Fruit fly (Drosophila melanogaster): Measurements from ENCODE around the gene fok.

fok gene

DNA sequence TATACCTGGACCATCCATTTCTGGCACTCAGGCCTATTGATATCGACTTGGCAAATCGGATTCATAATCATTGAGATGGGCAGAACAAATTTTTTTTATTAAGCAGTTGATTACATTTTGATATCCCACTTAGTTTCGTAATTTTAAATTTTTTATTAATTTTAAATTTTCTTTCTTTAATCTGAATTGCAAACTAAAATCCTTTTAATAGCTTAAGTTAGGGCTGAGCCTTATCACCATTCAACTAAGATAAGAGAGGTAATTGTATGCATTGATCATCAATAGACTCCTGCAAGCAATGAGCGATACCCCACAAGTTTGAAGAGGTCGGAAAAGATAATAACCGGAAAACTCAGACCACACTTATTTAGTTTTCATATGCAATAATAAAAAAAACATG lies 19.2 kb upstream of the fok start, which contains the start of gene CG13970:
Gene CG13970 (minus strand): TSS at position 101 of the 400 bp plus-strand sequence.
- no peak for TF ChIP-seq CG8632 (GFP tag; optimal IDR thresholded peaks at IDR 0.05)
- no peak for TF ChIP-seq CG7368 (GFP tag; optimal IDR thresholded peaks at IDR 0.05)
- TF ChIP-seq achi (GFP tag; optimal IDR thresholded peaks at IDR 0.05), result no peak
- TF ChIP-seq CG6276 (GFP tag; optimal IDR thresholded peaks at IDR 0.05), result no peak
- TF ChIP-seq Gug (GFP tag; IDR thresholded peaks at IDR 0.05), result no peak
- TF ChIP-seq pdm3 (GFP tag; optimal IDR thresholded peaks at IDR 0.05), result no peak
- no peak for TF ChIP-seq CG32006 (GFP tag; optimal IDR thresholded peaks at IDR 0.05)

DNA sequence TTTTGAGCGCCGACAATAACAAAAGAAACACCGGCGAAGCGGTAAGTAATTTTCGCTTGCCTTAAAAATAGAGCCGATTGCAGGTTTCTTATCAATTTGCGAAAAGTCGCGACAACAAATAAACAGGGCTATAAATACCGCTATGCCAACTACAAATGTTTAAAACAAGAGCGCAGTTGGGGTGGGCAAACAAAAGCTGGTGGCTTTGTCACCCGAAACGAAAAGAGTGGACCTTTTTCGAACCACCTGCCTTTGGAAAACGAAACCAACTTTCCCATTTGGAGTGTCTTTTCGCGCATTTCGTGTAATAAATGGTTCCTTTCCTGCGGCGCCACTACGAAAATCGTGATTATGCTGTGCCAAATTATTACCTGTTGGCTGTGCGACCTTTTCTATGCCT lies 13.3 kb upstream of the fok start:
- no peak for TF ChIP-seq CG16779 (tag; optimal IDR thresholded peaks at IDR 0.05)
- no peak for TF ChIP-seq ss (GFP tag; optimal IDR thresholded peaks at IDR 0.05)
- TF ChIP-seq fkh (GFP tag; optimal IDR thresholded peaks at IDR 0.05), result peak; percentile 8

DNA sequence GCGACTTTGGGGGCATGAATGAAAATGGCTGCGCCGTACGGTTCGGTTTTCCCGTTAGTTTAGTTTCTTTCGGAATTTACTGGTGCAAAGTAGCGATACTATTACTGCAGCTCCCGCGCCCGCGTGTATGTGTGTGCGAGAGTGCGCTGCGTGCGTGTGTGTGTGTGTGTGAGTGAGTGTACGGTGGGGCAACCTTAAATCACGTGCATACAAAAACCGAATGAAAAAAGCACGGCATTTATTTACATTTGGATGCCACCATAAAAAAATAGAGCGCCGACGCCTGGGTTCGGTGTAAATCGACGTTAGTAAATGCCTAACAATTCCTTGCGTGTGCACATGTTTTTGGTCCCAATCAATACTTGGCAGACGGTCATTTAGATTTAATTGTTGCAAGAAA lies 12.9 kb upstream of the fok start:
- TF ChIP-seq Eip78C (GFP tag) (peak; percentile 13), fkh (GFP tag; optimal IDR thresholded peaks at IDR 0.05) (peak; percentile 20), Smox (GFP tag; optimal IDR thresholded peaks at IDR 0.05) (no peak), CG11294 (GFP tag; IDR thresholded peaks at IDR 0.05) (peak; percentile 5; the same call in 1 of the 2 replicates), eg (GFP tag; IDR thresholded peaks at IDR 0.05) (peak; percentile 34; the same call in 1 of the 3 replicates)

DNA sequence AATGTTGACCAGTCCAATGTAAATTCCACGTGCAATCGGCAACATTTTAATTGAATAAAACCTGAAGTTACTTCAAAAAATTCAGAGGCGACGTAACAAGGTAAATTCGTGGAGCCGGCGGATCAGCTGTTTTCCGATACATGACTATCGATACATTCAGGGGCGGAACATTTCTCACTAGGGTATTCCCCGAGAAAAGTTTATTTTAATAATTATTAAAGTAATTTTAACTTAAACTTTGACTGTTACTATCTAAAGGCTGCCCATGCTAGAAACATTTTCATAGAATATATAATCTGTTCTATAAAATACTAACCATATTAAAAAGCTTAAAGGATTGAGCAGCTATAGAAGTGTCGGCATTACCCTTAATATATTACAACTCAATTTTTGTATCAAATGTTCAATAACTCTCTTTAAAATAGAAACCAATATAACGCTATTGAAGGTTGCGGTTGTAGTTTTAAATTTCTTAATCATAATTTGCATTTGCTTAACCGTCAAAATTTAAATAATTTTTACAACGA lies 12.3 kb upstream of the fok start, which contains the start of the genes mRpS18B and Kua:
Gene mRpS18B (minus strand): TSS at position 149 of the 527 bp plus-strand sequence.
Gene Kua (plus strand): TSS at position 477 of the 527 bp plus-strand sequence.
- TF ChIP-seq esn (GFP tag; optimal IDR thresholded peaks at IDR 0.05), result peak; percentile 57
- TF ChIP-seq Gug (GFP tag; IDR thresholded peaks at IDR 0.05), result peak; percentile 15; the same call in 1 of the 2 replicates
- peak; percentile 42 for TF ChIP-seq cyc (GFP tag; optimal IDR thresholded peaks at IDR 0.05)
- TF ChIP-seq achi (GFP tag; optimal IDR thresholded peaks at IDR 0.05), result peak; percentile 7
- no peak for TF ChIP-seq CG6808 (GFP tag; optimal IDR thresholded peaks at IDR 0.05)
- peak; percentile 38 for TF ChIP-seq CG10631 (GFP tag; optimal IDR thresholded peaks at IDR 0.05)
- TF ChIP-seq pdm3 (GFP tag; optimal IDR thresholded peaks at IDR 0.05), result peak; percentile 39
- TF ChIP-seq Sox102F (GFP tag; optimal IDR thresholded peaks at IDR 0.05), result no peak
- TF ChIP-seq fd85E (GFP tag; optimal IDR thresholded peaks at IDR 0.05), result no peak
- TF ChIP-seq Hr38 (GFP tag; optimal IDR thresholded peaks at IDR 0.05), result no peak
- peak; percentile 15 for TF ChIP-seq CG34406 (GFP tag; optimal IDR thresholded peaks at IDR 0.05)
- peak; percentile 36 for TF ChIP-seq OdsH (GFP tag; optimal IDR thresholded peaks at IDR 0.05)
- TF ChIP-seq Eip75B (GFP tag; optimal IDR thresholded peaks at IDR 0.05), result no peak
- peak; percentile 35 for TF ChIP-seq lz (GFP tag; optimal IDR thresholded peaks at IDR 0.05)
- peak; percentile 42 for TF ChIP-seq CG3919 (GFP tag; optimal IDR thresholded peaks at IDR 0.05)
- peak; percentile 43 for TF ChIP-seq Smox (GFP tag; optimal IDR thresholded peaks at IDR 0.05)
- TF ChIP-seq CG3032 (tag; optimal IDR thresholded peaks at IDR 0.05), result peak; percentile 39
- no peak for TF ChIP-seq CG11294 (GFP tag; IDR thresholded peaks at IDR 0.05)
- peak; percentile 67 for TF ChIP-seq CG11902 (GFP tag; optimal IDR thresholded peaks at IDR 0.05)
- peak; percentile 35; the same call in 1 of the 3 replicates for TF ChIP-seq eg (GFP tag; IDR thresholded peaks at IDR 0.05)
- peak; percentile 10 for TF ChIP-seq CG4318 (GFP tag; optimal IDR thresholded peaks at IDR 0.05)
- peak; percentile 49 for TF ChIP-seq Hr4 (GFP tag; optimal IDR thresholded peaks at IDR 0.05)
- TF ChIP-seq Blimp-1 (GFP tag; optimal IDR thresholded peaks at IDR 0.05), result no peak
- TF ChIP-seq CG32006 (GFP tag; optimal IDR thresholded peaks at IDR 0.05), result peak; percentile 51
- TF ChIP-seq CG8632 (GFP tag; optimal IDR thresholded peaks at IDR 0.05), result peak; percentile 28
- peak; percentile 41 for TF ChIP-seq vri (GFP tag; optimal IDR thresholded peaks at IDR 0.05)
- no peak for TF ChIP-seq spab (GFP tag; optimal IDR thresholded peaks at IDR 0.05)
- no peak for TF ChIP-seq CG9139 (GFP tag; optimal IDR thresholded peaks at IDR 0.05)
- peak; percentile 17 for TF ChIP-seq Hr39 (GFP tag; optimal IDR thresholded peaks at IDR 0.05)
- TF ChIP-seq salr (GFP tag; optimal IDR thresholded peaks at IDR 0.05), result no peak
- TF ChIP-seq Sox15 (GFP tag; optimal IDR thresholded peaks at IDR 0.05), result no peak
- no peak for TF ChIP-seq CG7368 (GFP tag; optimal IDR thresholded peaks at IDR 0.05)
- peak; percentile 43 for TF ChIP-seq acj6 (GFP tag; optimal IDR thresholded peaks at IDR 0.05)
- no peak for TF ChIP-seq CG6276 (GFP tag; optimal IDR thresholded peaks at IDR 0.05)
- TF ChIP-seq net (GFP tag; optimal IDR thresholded peaks at IDR 0.05), result no peak
- TF ChIP-seq CG8119 (GFP tag; IDR thresholded peaks at IDR 0.05), result peak; percentile 31; the same call in 1 of the 3 replicates
- no peak for TF ChIP-seq Eip93F (GFP tag; optimal IDR thresholded peaks at IDR 0.05)
- peak; percentile 66 for TF ChIP-seq CG6163 (GFP tag; IDR thresholded peaks at IDR 0.05)
- TF ChIP-seq CG6792 (GFP tag; optimal IDR thresholded peaks at IDR 0.05), result peak; percentile 13
- no peak for TF ChIP-seq fd59A (GFP tag; optimal IDR thresholded peaks at IDR 0.05)
